Fruit fly (Drosophila melanogaster) whole organism, embryonic: ENCODE measurements around the gene gfzf.

Experiments used
- CG11723 ChIP-seq: fragments of 200-800 bp; sonication (Bioruptor generic); optimal IDR thresholded peaks from 2 replicates; lab custom pipeline; 2017; ENCODE audit warnings: missing biosample characterization, mild to moderate bottlenecking, missing genetic modification characterization
- CG13775 ChIP-seq: fragments of 200-800 bp; sonication (Bioruptor generic); optimal IDR thresholded peaks from 3 replicates; lab custom pipeline; 2017; ENCODE audit warnings: missing biosample characterization, mild to moderate bottlenecking, missing genetic modification characterization
- CG2129 ChIP-seq: fragments of 200-800 bp; sonication (Bioruptor generic); IDR thresholded peaks from 2 replicates; pipeline ENCODE4 v1.3.6; 2022; ENCODE audit warnings: missing biosample characterization, missing genetic modification characterization; ENCODE audit not compliant: partially characterized antibody
- CG2199 ChIP-seq: fragments of 200-800 bp; sonication (Bioruptor generic); IDR thresholded peaks from 3 replicates; pipeline ENCODE4 v1.3.6; 2022; ENCODE audit warnings: missing biosample characterization, missing genetic modification characterization
- CG31441 ChIP-seq: fragments of 200-800 bp; sonication (Bioruptor generic); IDR thresholded peaks from 2 replicates; pipeline ENCODE4 v1.3.6; 2022; ENCODE audit warnings: missing biosample characterization, missing genetic modification characterization
- CG4360 ChIP-seq: fragments of 200-800 bp; sonication (Bioruptor generic); IDR thresholded peaks from 2 replicates; pipeline ENCODE4 v1.3.6; 2022; ENCODE audit warnings: missing biosample characterization, missing genetic modification characterization
- CG7357 ChIP-seq: fragments of 200-800 bp; sonication (Bioruptor generic); IDR thresholded peaks from 3 replicates; pipeline ENCODE4 v1.3.6; 2022; ENCODE audit warnings: missing biosample characterization, missing genetic modification characterization
- CG7556 ChIP-seq: fragments of 200-800 bp; sonication (Bioruptor generic); optimal IDR thresholded peaks from 2 replicates; lab custom pipeline; 2017; ENCODE audit warnings: missing biosample characterization, mild to moderate bottlenecking, missing genetic modification characterization
- CHES-1-like ChIP-seq: fragments of 200-800 bp; sonication (Bioruptor generic); optimal IDR thresholded peaks from 2 replicates; lab custom pipeline; 2016; ENCODE audit warnings: missing biosample characterization, missing genetic modification characterization
- CTCF ChIP-seq: fragments of 200-800 bp; sonication (Bioruptor generic); optimal IDR thresholded peaks from 2 replicates; lab custom pipeline; 2017; ENCODE audit warnings: missing biosample characterization, mild to moderate bottlenecking, missing genetic modification characterization, moderate library complexity
- CrebB ChIP-seq: fragments of 200-800 bp; sonication (Bioruptor generic); optimal IDR thresholded peaks from 3 replicates; lab custom pipeline; 2018; ENCODE audit warnings: missing biosample characterization, mild to moderate bottlenecking, missing genetic modification characterization
- Drgx ChIP-seq: fragments of 200-800 bp; sonication (Bioruptor generic); IDR thresholded peaks from 2 replicates; pipeline ENCODE4 v1.3.6; 2022; ENCODE audit warnings: missing biosample characterization, missing genetic modification characterization
- ERR ChIP-seq: fragments of 200-800 bp; sonication (Bioruptor generic); optimal IDR thresholded peaks from 2 replicates; lab custom pipeline; 2016; ENCODE audit warnings: missing biosample characterization, missing genetic modification characterization
- Elba2 ChIP-seq: fragments of 200-800 bp; sonication (Bioruptor generic); optimal IDR thresholded peaks from 3 replicates; lab custom pipeline; 2016; ENCODE audit warnings: missing biosample characterization, missing genetic modification characterization
- Ets65A ChIP-seq: fragments of 200-800 bp; sonication (Bioruptor generic); peaks from one replicate; lab custom pipeline; 2016; ENCODE audit warnings: missing biosample characterization, missing genetic modification characterization
- Fer1 ChIP-seq: fragments of 200-800 bp; sonication (Bioruptor generic); optimal IDR thresholded peaks from 2 replicates; lab custom pipeline; 2017; ENCODE audit warnings: missing biosample characterization, mild to moderate bottlenecking, missing genetic modification characterization
- Hey ChIP-seq: fragments of 200-800 bp; sonication (Bioruptor generic); optimal IDR thresholded peaks from 3 replicates; lab custom pipeline; 2018; ENCODE audit warnings: missing biosample characterization, mild to moderate bottlenecking, missing genetic modification characterization
- HmgD ChIP-seq: fragments of 200-800 bp; sonication (Bioruptor generic); optimal IDR thresholded peaks from 3 replicates; lab custom pipeline; 2016; ENCODE audit warnings: missing biosample characterization, missing genetic modification characterization
- Hmr ChIP-seq: fragments of 200-800 bp; sonication (Bioruptor generic); optimal IDR thresholded peaks from 3 replicates; lab custom pipeline; 2017; ENCODE audit warnings: mild to moderate bottlenecking, missing biosample characterization, missing genetic modification reagents, missing genetic modification characterization
- Hr39 ChIP-seq: fragments of >200 bp; optimal IDR thresholded peaks from 2 replicates; lab custom pipeline; 2017
- Hr78 ChIP-seq, 2 experiments: fragments of 200-800 bp in 1 of 2; fragments of >200 bp in 1 of 2; sonication (Bioruptor generic) in 1 of 2; optimal IDR thresholded peaks; 2 replicates each; lab custom pipeline; 2017 to 2019; ENCODE audit warnings: missing biosample characterization in 2 of 2, missing genetic modification characterization in 2 of 2, mild to moderate bottlenecking in 1 of 2, moderate library complexity in 1 of 2
- Jarid2 ChIP-seq: fragments of 200-800 bp; sonication (Bioruptor generic); optimal IDR thresholded peaks from 3 replicates; lab custom pipeline; 2017; ENCODE audit warnings: mild to moderate bottlenecking, missing biosample characterization, missing genetic modification reagents, missing genetic modification characterization
- Kr ChIP-seq: fragments of 200-800 bp; sonication (Bioruptor generic); optimal IDR thresholded peaks from 2 replicates; lab custom pipeline; 2017; ENCODE audit warnings: missing biosample characterization, mild to moderate bottlenecking, missing genetic modification characterization
- Med ChIP-seq: fragments of 200-800 bp; sonication (Bioruptor generic); peaks from one replicate; lab custom pipeline; 2016; ENCODE audit warnings: missing biosample characterization, missing genetic modification characterization, mild to moderate bottlenecking, inconsistent platforms, moderate library complexity
- Nf-YB ChIP-seq: fragments of 200-800 bp; sonication (Bioruptor generic); optimal IDR thresholded peaks from 3 replicates; lab custom pipeline; 2019; ENCODE audit warnings: missing biosample characterization, mild to moderate bottlenecking, missing genetic modification characterization, moderate library complexity
- Nf-YC ChIP-seq: fragments of 200-800 bp; optimal IDR thresholded peaks from 3 replicates; lab custom pipeline; 2019; ENCODE audit warnings: missing biosample characterization, mild to moderate bottlenecking, missing genetic modification characterization, moderate library complexity
- Pdp1 ChIP-seq, 2 experiments: fragments of 200-800 bp; sonication (Bioruptor generic); optimal IDR thresholded peaks; 3 replicates each; lab custom pipeline; 2016; ENCODE audit warnings: missing biosample characterization in 2 of 2, missing genetic modification characterization in 2 of 2, mild to moderate bottlenecking in 1 of 2, moderate library complexity in 1 of 2
- Rx ChIP-seq: fragments of 200-800 bp; sonication (Bioruptor generic); IDR thresholded peaks from 2 replicates; pipeline ENCODE4 v1.3.6; 2022; ENCODE audit warnings: missing biosample characterization, missing genetic modification characterization
- YL-1 ChIP-seq: fragments of 200-800 bp; sonication (Bioruptor generic); optimal IDR thresholded peaks from 3 replicates; lab custom pipeline; 2017; ENCODE audit warnings: missing biosample characterization, mild to moderate bottlenecking, missing genetic modification characterization
- ase ChIP-seq: fragments of 200-800 bp; sonication (Bioruptor generic); IDR thresholded peaks from 3 replicates; pipeline ENCODE4 v1.3.6; 2022; ENCODE audit warnings: missing biosample characterization, missing genetic modification characterization
- bsh ChIP-seq, 2 experiments: fragments of 200-800 bp; sonication (Bioruptor generic); optimal IDR thresholded peaks; 2 replicates each; lab custom pipeline; 2017 to 2018; ENCODE audit warnings: mild to moderate bottlenecking in 2 of 2, missing biosample characterization in 2 of 2, missing genetic modification characterization in 2 of 2, moderate library complexity in 1 of 2
- chif ChIP-seq, 2 experiments: fragments of 200-800 bp; sonication (Bioruptor generic); optimal IDR thresholded peaks; 3 replicates each; lab custom pipeline; 2016; ENCODE audit warnings: missing biosample characterization in 2 of 2, missing genetic modification characterization in 2 of 2
- crol ChIP-seq: fragments of 200-800 bp; sonication (Bioruptor generic); IDR thresholded peaks from 2 replicates; pipeline ENCODE4 v1.3.6; 2022; ENCODE audit warnings: missing biosample characterization, missing genetic modification characterization
- esg ChIP-seq: fragments of 200-800 bp; sonication (Bioruptor generic); conservative IDR thresholded peaks from 2 replicates; pipeline ENCODE4 v1.3.6; 2022; ENCODE audit warnings: missing biosample characterization, missing genetic modification characterization
- fd3F ChIP-seq: fragments of 200-800 bp; sonication (Bioruptor generic); optimal IDR thresholded peaks from 2 replicates; lab custom pipeline; 2018; ENCODE audit warnings: missing biosample characterization, mild to moderate bottlenecking, missing genetic modification characterization, moderate library complexity
- grn ChIP-seq: fragments of 200-800 bp; sonication (Bioruptor generic); optimal IDR thresholded peaks from 3 replicates; lab custom pipeline; 2017; ENCODE audit warnings: missing biosample characterization, missing genetic modification characterization
- insv ChIP-seq, 2 experiments: fragments of 200-800 bp; sonication (Bioruptor generic); optimal IDR thresholded peaks; 3 replicates each; lab custom pipeline; 2016 to 2018; ENCODE audit warnings: missing biosample characterization in 2 of 2, missing genetic modification characterization in 2 of 2
- ken ChIP-seq: fragments of 200-800 bp; sonication (Bioruptor generic); IDR thresholded peaks from 3 replicates; pipeline ENCODE4 v1.3.6; 2022; ENCODE audit warnings: missing biosample characterization, missing genetic modification characterization
- lov ChIP-seq, 2 experiments: fragments of 200-800 bp in 1 of 2; fragments of >200 bp in 1 of 2; sonication (Bioruptor generic) in 1 of 2; IDR thresholded peaks in 1 of 2; optimal IDR thresholded peaks in 1 of 2; 2 replicates in 1 of 2; 3 replicates in 1 of 2; pipeline versions ENCODE4 v1.3.6 to Lab custom; 2017 to 2022; ENCODE audit warnings: missing biosample characterization in 1 of 2, missing genetic modification characterization in 1 of 2
- prd ChIP-seq, 3 experiments: fragments of >200 bp in 2 of 3; fragments of 200-800 bp in 1 of 3; sonication (Bioruptor generic) in 1 of 3; optimal IDR thresholded peaks in 2 of 3; IDR thresholded peaks in 1 of 3; 2 replicates in 2 of 3; 3 replicates in 1 of 3; pipeline versions ENCODE4 v1.3.6 to Lab custom; 2017 to 2022; ENCODE audit warnings: missing biosample characterization in 1 of 3, missing genetic modification characterization in 1 of 3
- pzg ChIP-seq: fragments of 200-800 bp; sonication (Bioruptor generic); optimal IDR thresholded peaks from 3 replicates; lab custom pipeline; 2018; ENCODE audit warnings: missing biosample characterization, mild to moderate bottlenecking, missing genetic modification characterization, moderate library complexity
- repo ChIP-seq: fragments of 200-800 bp; sonication (Bioruptor generic); optimal IDR thresholded peaks from 2 replicates; lab custom pipeline; 2016; ENCODE audit warnings: missing biosample characterization, missing genetic modification characterization
- twi ChIP-seq: fragments of 200-800 bp; optimal IDR thresholded peaks from 2 replicates; lab custom pipeline; 2019; ENCODE audit warnings: missing biosample characterization, mild to moderate bottlenecking, missing genetic modification characterization, moderate library complexity

gfzf gene

dm6 chr3R:7144245-7144904 is 6.4 kb downstream of the gfzf start, which contains the start of the genes CG14610 and CG2656 (continued):
- TF ChIP-seq Drgx (GFP tag; lab: Robert Waterston, UW): peak; percentile 19; the same call in 1 of the 2 replicates
- TF ChIP-seq ERR (GFP tag; lab: Kevin White, UChicago): peak; percentile 75
- TF ChIP-seq bsh (GFP tag; optimal IDR thresholded peaks at IDR 0.05; lab: Kevin White, UChicago): peak in 1 of 2 experiments; percentile 63
- TF ChIP-seq YL-1 (GFP tag; lab: Kevin White, UChicago): peak; percentile 80

- TF ChIP-seq CHES-1-like (GFP tag; lab: Kevin White, UChicago) (no peak), Hr78 (GFP tag; optimal IDR thresholded peaks at IDR 0.05; lab: Kevin White, UChicago) (no peak), prd (optimal IDR thresholded peaks at IDR 0.05; lab: Kevin White, UChicago) (no peak), prd (GFP tag; IDR thresholded peaks at IDR 0.05; lab: Robert Waterston, UW) (no peak), Rx (GFP tag; lab: Robert Waterston, UW) (0 out of 2 replicates have a peak, but pooled peaks have one; percentile 6), grn (GFP tag; lab: Kevin White, UChicago) (peak; percentile 70)
Observed at dm6 chr3R:7142580-7142979, 8.2 kb downstream of the gfzf start.

- no peak for TF ChIP-seq fd3F (GFP tag; lab: Kevin White, UChicago)
- TF ChIP-seq prd (optimal IDR thresholded peaks at IDR 0.05; lab: Kevin White, UChicago): no peak
- no peak; the same call in 2 of the 3 replicates for TF ChIP-seq prd (GFP tag; IDR thresholded peaks at IDR 0.05; lab: Robert Waterston, UW)
- no peak for TF ChIP-seq esg
- TF ChIP-seq Ets65A (GFP tag; lab: Kevin White, UChicago): peak; percentile 65
- TF ChIP-seq CG4360 (GFP tag; lab: Robert Waterston, UW): peak; percentile 58
- no peak for TF ChIP-seq Jarid2 (GFP tag; lab: Kevin White, UChicago)
- TF ChIP-seq ase (GFP tag; lab: Robert Waterston, UW): no peak
- peak; percentile 86 for TF ChIP-seq crol (GFP tag; lab: Robert Waterston, UW)
- TF ChIP-seq CrebB (tag; lab: Kevin White, UChicago): no peak
- TF ChIP-seq CG7556: no peak
- TF ChIP-seq CG13775 (GFP tag; lab: Kevin White, UChicago): no peak
- TF ChIP-seq chif (GFP tag; optimal IDR thresholded peaks at IDR 0.05; lab: Kevin White, UChicago): no peak
- TF ChIP-seq repo: no peak
- peak; percentile 85 for TF ChIP-seq CTCF
- TF ChIP-seq lov (optimal IDR thresholded peaks at IDR 0.05; lab: Kevin White, UChicago): no peak
- 0 out of 3 replicates have a peak, but pooled peaks have one; percentile 12 for TF ChIP-seq lov (GFP tag; IDR thresholded peaks at IDR 0.05; lab: Robert Waterston, UW)
- TF ChIP-seq CG2129 (GFP tag; lab: Robert Waterston, UW): no peak
- peak; percentile 87 for TF ChIP-seq Nf-YB (GFP tag; lab: Kevin White, UChicago)
- no peak for TF ChIP-seq HmgD (GFP tag; lab: Kevin White, UChicago)
- 0 out of 3 replicates have a peak, but pooled peaks have one; percentile 38 for TF ChIP-seq CG2199 (GFP tag; lab: Robert Waterston, UW)
- peak; percentile 89 for TF ChIP-seq Nf-YC (tag; lab: Kevin White, UChicago)
- no peak for TF ChIP-seq pzg (GFP tag; lab: Kevin White, UChicago)
- no peak for TF ChIP-seq Pdp1 (GFP tag; optimal IDR thresholded peaks at IDR 0.05; lab: Kevin White, UChicago)
- peak in 1 of 2 experiments; percentile 33 for TF ChIP-seq insv (GFP tag; optimal IDR thresholded peaks at IDR 0.05; lab: Kevin White, UChicago)
- TF ChIP-seq Hey (tag; lab: Kevin White, UChicago): peak; percentile 91
- TF ChIP-seq CG11723 (GFP tag; lab: Kevin White, UChicago): no peak
- peak; percentile 37 for TF ChIP-seq twi (tag; lab: Kevin White, UChicago)
- peak; percentile 29 for TF ChIP-seq Hr39
- no peak for TF ChIP-seq CG7357
- TF ChIP-seq Elba2 (GFP tag; lab: Kevin White, UChicago): no peak
- TF ChIP-seq ken (GFP tag; lab: Robert Waterston, UW): no peak
- no peak for TF ChIP-seq CG31441 (GFP tag; lab: Robert Waterston, UW)
- TF ChIP-seq Med (GFP tag; lab: Kevin White, UChicago): peak; percentile 35
- no peak for TF ChIP-seq Hmr (GFP tag; lab: Kevin White, UChicago)
- TF ChIP-seq Fer1 (GFP tag; lab: Kevin White, UChicago): peak; percentile 93
- peak; percentile 60 for TF ChIP-seq Kr (GFP tag; lab: Kevin White, UChicago)
Observed at dm6 chr3R:7139188-7140038, 11.4 kb downstream of the gfzf start.
